Worm (Caenorhabditis elegans) whole organism, midembryonic: ENCODE results near the gene F32D8.7.

Source experiments
- cog-1 ChIP-seq: sonication (generic microtip); optimal IDR thresholded peaks from 2 replicates; lab custom pipeline; 2016; ENCODE audit warnings: missing genetic modification characterization, missing compliant biosample characterization
- flt-1 ChIP-seq: fragments of 200-800 bp; sonication (Bioruptor generic); IDR thresholded peaks from 2 replicates; pipeline ENCODE4 v1.3.6; 2022; ENCODE audit warnings: missing genetic modification characterization, missing compliant biosample characterization
- klf-2 ChIP-seq: fragments of 200-800 bp; sonication (Bioruptor generic); conservative IDR thresholded peaks from 2 replicates; pipeline ENCODE4 v1.3.6; 2022; ENCODE audit warnings: missing genetic modification reagents, missing genetic modification characterization, missing compliant biosample characterization
- med-1 ChIP-seq: sonication (generic microtip); optimal IDR thresholded peaks from 2 replicates; lab custom pipeline; 2017; ENCODE audit warnings: missing genetic modification characterization, mild to moderate bottlenecking, missing compliant biosample characterization, antibody characterized with exemption, missing genetic modification reagents; ENCODE audit not compliant: insufficient read depth
- ref-1 ChIP-seq: fragments of 200-800 bp; sonication (Bioruptor generic); conservative IDR thresholded peaks from 2 replicates; pipeline ENCODE4 v1.3.6; 2022; ENCODE audit warnings: missing genetic modification reagents, missing genetic modification characterization, missing compliant biosample characterization
- tab-1 ChIP-seq: fragments of 200-800 bp; sonication (Bioruptor generic); IDR thresholded peaks from 2 replicates; pipeline ENCODE4 v1.3.6; 2022; ENCODE audit warnings: missing genetic modification characterization, missing compliant biosample characterization
- ztf-23 ChIP-seq: fragments of 200-800 bp; sonication (Bioruptor generic); IDR thresholded peaks from 2 replicates; pipeline ENCODE4 v1.3.6; 2022; ENCODE audit warnings: missing genetic modification reagents, missing genetic modification characterization, missing compliant biosample characterization
- ztf-29 ChIP-seq: fragments of 200-800 bp; sonication (Bioruptor generic); IDR thresholded peaks from 2 replicates; pipeline ENCODE4 v1.3.6; 2022; ENCODE audit warnings: missing genetic modification reagents, missing genetic modification characterization, missing compliant biosample characterization

ce11 chrV:10859048-10859637 is 39.1 kb upstream of the F32D8.7 start:
- TF ChIP-seq tab-1 (GFP tag; lab: Robert Waterston, UW) (no peak), flt-1 (GFP tag; lab: Robert Waterston, UW) (no peak), ref-1 (GFP tag; lab: Robert Waterston, UW) (no peak), klf-2 (GFP tag; lab: Robert Waterston, UW) (no peak), med-1 (GFP tag; lab: Kevin White, UChicago) (no peak), cog-1 (tag; lab: Kevin White, UChicago) (no peak), ztf-29 (GFP tag; lab: Robert Waterston, UW) (no peak), ztf-23 (GFP tag; lab: Robert Waterston, UW) (no peak)
